Worm (Caenorhabditis elegans): ENCODE results near the gene ZC190.4.

The ZC190.4 gene

ce11 chrV:8632788-8633187 is 33.1 kb upstream of the ZC190.4 start:
- TF ChIP-seq lin-39 (tag; optimal IDR thresholded peaks at IDR 0.05), result no peak
- TF ChIP-seq unc-39 (tag; optimal IDR thresholded peaks at IDR 0.05), result no peak
- no peak for TF ChIP-seq nhr-10 (tag; optimal IDR thresholded peaks at IDR 0.05)
- no peak for TF ChIP-seq nhr-21 (tag; optimal IDR thresholded peaks at IDR 0.05)
- TF ChIP-seq nhr-12 (tag; optimal IDR thresholded peaks at IDR 0.05), result no peak

- TF ChIP-seq nhr-25 (tag; optimal IDR thresholded peaks at IDR 0.05) (no peak), elt-1 (tag; optimal IDR thresholded peaks at IDR 0.05) (no peak), ZK546.5 (tag; optimal IDR thresholded peaks at IDR 0.05) (no peak), Y55F3AM.14 (GFP tag; optimal IDR thresholded peaks at IDR 0.05) (no peak), lin-11 (tag; optimal IDR thresholded peaks at IDR 0.05) (no peak), mdl-1 (tag; optimal IDR thresholded peaks at IDR 0.05) (no peak), nhr-11 (tag; optimal IDR thresholded peaks at IDR 0.05) (no peak), unc-39 (tag; optimal IDR thresholded peaks at IDR 0.05) (no peak), aly-2 (tag; optimal IDR thresholded peaks at IDR 0.05) (no peak), nhr-129 (tag; optimal IDR thresholded peaks at IDR 0.05) (no peak), nhr-6 (tag; optimal IDR thresholded peaks at IDR 0.05) (no peak), ceh-82 (tag; optimal IDR thresholded peaks at IDR 0.05) (no peak), blmp-1 (tag; optimal IDR thresholded peaks at IDR 0.05; ENCODE audit: insufficient read depth) (no peak), alr-1 (tag; optimal IDR thresholded peaks at IDR 0.05) (no peak), nhr-23 (tag; optimal IDR thresholded peaks at IDR 0.05) (no peak), peb-1 (tag; optimal IDR thresholded peaks at IDR 0.05) (no peak), snpc-4 (tag; optimal IDR thresholded peaks at IDR 0.05) (no peak), R02D3.7 (tag; optimal IDR thresholded peaks at IDR 0.05) (no peak), egl-27 (tag; optimal IDR thresholded peaks at IDR 0.05) (no peak), F13H6.1 (tag; optimal IDR thresholded peaks at IDR 0.05) (no peak)
These were observed 30.3 kb upstream of the ZC190.4 start, which contains the start of gene oac-29 for ce11 chrV:8635575-8635974. oac-29 (minus strand) TSS chrV:8635675.

ce11 chrV:8636907-8637306 is 29.0 kb upstream of the ZC190.4 start, which contains the start of gene grl-12:
grl-12 (minus strand) TSS chrV:8637007.
- no peak for TF ChIP-seq crh-2 (tag; optimal IDR thresholded peaks at IDR 0.05)
- no peak for TF ChIP-seq sma-3 (GFP tag; optimal IDR thresholded peaks at IDR 0.05)

- TF ChIP-seq nhr-23 (tag; optimal IDR thresholded peaks at IDR 0.05), result no peak
- TF ChIP-seq lin-39 (tag; optimal IDR thresholded peaks at IDR 0.05), result no peak
- TF ChIP-seq unc-62 (GFP tag; optimal IDR thresholded peaks at IDR 0.05), result no peak
- no peak for TF ChIP-seq gmeb-1 (tag; optimal IDR thresholded peaks at IDR 0.05)
These were observed 28.1 kb upstream of the ZC190.4 start, which contains the start of the genes F28A12.10 and acd-4 for ce11 chrV:8637666-8638271. F28A12.10 (minus strand) TSS chrV:8637766. acd-4 (plus strand) TSS chrV:8638221.

DNA sequence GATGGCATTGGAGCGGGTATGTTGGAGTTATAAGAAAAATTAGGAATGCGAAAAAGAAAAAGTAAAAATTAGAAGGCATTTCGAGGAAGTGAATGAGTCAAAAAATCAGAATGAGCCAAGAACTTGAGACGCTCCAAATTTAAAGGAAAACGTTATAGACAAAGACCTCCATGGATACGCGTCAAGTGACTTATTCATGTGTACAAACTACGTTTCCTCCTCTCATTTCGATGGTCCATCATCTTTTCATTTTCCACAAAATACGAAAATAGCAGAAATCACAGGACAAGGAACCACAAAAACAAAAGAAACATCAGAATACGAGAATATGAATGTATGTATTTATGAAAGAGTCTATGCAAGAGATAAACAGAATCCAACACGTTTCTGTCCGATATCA is 24.6 kb upstream of the ZC190.4 start, which contains the start of gene F28A12.3:
TSS of gene F28A12.3 (minus strand) at position 101 of the 400 bp plus-strand sequence.
- TF ChIP-seq ztf-1 (GFP tag; conservative IDR thresholded peaks at IDR 0.05) (no peak), lsy-2 (tag; optimal IDR thresholded peaks at IDR 0.05) (no peak), ama-1 (optimal IDR thresholded peaks at IDR 0.05) (no peak)

- no peak for TF ChIP-seq unc-55 (GFP tag; optimal IDR thresholded peaks at IDR 0.05)
- TF ChIP-seq alr-1 (tag; optimal IDR thresholded peaks at IDR 0.05), result no peak
- TF ChIP-seq aly-2 (tag; optimal IDR thresholded peaks at IDR 0.05), result no peak
- TF ChIP-seq fos-1 (tag; optimal IDR thresholded peaks at IDR 0.05), result peak; percentile 38
- TF ChIP-seq nhr-25 (tag; optimal IDR thresholded peaks at IDR 0.05), result no peak
These were observed 22.8 kb upstream of the ZC190.4 start, which contains the start of gene asp-13 for ce11 chrV:8643093-8643492. asp-13 (minus strand) TSS chrV:8643193.
